Fruit fly (Drosophila melanogaster) whole organism, embryonic: ENCODE results near the gene CG14720.

ENCODE experiments used
- BtbVII ChIP-seq: fragments of 200-800 bp; sonication (Bioruptor generic); optimal IDR thresholded peaks from 3 replicates; lab custom pipeline; 2017; ENCODE audit warnings: missing biosample characterization, mild to moderate bottlenecking, missing genetic modification characterization
- CG10267 ChIP-seq: fragments of 200-800 bp; sonication (Bioruptor generic); optimal IDR thresholded peaks from 2 replicates; lab custom pipeline; 2018; ENCODE audit warnings: missing biosample characterization, mild to moderate bottlenecking, missing genetic modification characterization, moderate library complexity
- CG11560 ChIP-seq: fragments of 200-800 bp; sonication (Bioruptor generic); IDR thresholded peaks from 3 replicates; pipeline ENCODE4 v1.3.6; 2022; ENCODE audit warnings: missing biosample characterization, missing genetic modification characterization
- CG12391 ChIP-seq: fragments of 200-800 bp; sonication (Bioruptor generic); optimal IDR thresholded peaks from 3 replicates; lab custom pipeline; 2018; ENCODE audit warnings: missing biosample characterization, mild to moderate bottlenecking, missing genetic modification characterization, moderate library complexity
- CG16779 ChIP-seq: fragments of 200-800 bp; sonication (Bioruptor generic); IDR thresholded peaks from 2 replicates; pipeline ENCODE4 v1.3.6; 2022; ENCODE audit warnings: missing biosample characterization, missing genetic modification characterization
- CG16815 ChIP-seq: fragments of 200-800 bp; sonication (Bioruptor generic); optimal IDR thresholded peaks from 3 replicates; lab custom pipeline; 2017; ENCODE audit warnings: missing biosample characterization, mild to moderate bottlenecking, missing genetic modification characterization
- CG18619 ChIP-seq: fragments of 200-800 bp; sonication (Bioruptor generic); optimal IDR thresholded peaks from 3 replicates; lab custom pipeline; 2017; ENCODE audit warnings: missing biosample characterization, mild to moderate bottlenecking, missing genetic modification characterization
- CG3065 ChIP-seq: fragments of 200-800 bp; sonication (Bioruptor generic); optimal IDR thresholded peaks from 2 replicates; lab custom pipeline; 2016; ENCODE audit warnings: missing biosample characterization, missing genetic modification characterization
- CG34376 ChIP-seq: fragments of 200-800 bp; sonication (Bioruptor generic); optimal IDR thresholded peaks from 2 replicates; lab custom pipeline; 2018; ENCODE audit warnings: missing biosample characterization, mild to moderate bottlenecking, missing genetic modification characterization
- CG3995 ChIP-seq: fragments of 200-800 bp; sonication (Bioruptor generic); optimal IDR thresholded peaks from 3 replicates; lab custom pipeline; 2016; ENCODE audit warnings: missing biosample characterization, missing genetic modification characterization
- CG7556 ChIP-seq: fragments of 200-800 bp; sonication (Bioruptor generic); optimal IDR thresholded peaks from 2 replicates; lab custom pipeline; 2017; ENCODE audit warnings: missing biosample characterization, mild to moderate bottlenecking, missing genetic modification characterization
- CG7987 ChIP-seq: fragments of 200-800 bp; sonication (Bioruptor generic); optimal IDR thresholded peaks from 2 replicates; lab custom pipeline; 2018; ENCODE audit warnings: missing biosample characterization, mild to moderate bottlenecking, missing genetic modification characterization, moderate library complexity
- CG8924 ChIP-seq: fragments of 200-800 bp; optimal IDR thresholded peaks from 3 replicates; lab custom pipeline; 2019; ENCODE audit warnings: missing biosample characterization, mild to moderate bottlenecking, missing genetic modification characterization, moderate library complexity
- CG9876 ChIP-seq: fragments of 200-800 bp; sonication (Bioruptor generic); optimal IDR thresholded peaks from 2 replicates; lab custom pipeline; 2016; ENCODE audit warnings: missing biosample characterization, missing genetic modification characterization
- D ChIP-seq, 2 experiments: fragments of 200-800 bp in 1 of 2; fragments of >200 bp in 1 of 2; sonication (Bioruptor generic) in 1 of 2; optimal IDR thresholded peaks; 2 replicates in 1 of 2; 3 replicates in 1 of 2; lab custom pipeline; 2017; ENCODE audit warnings: mild to moderate bottlenecking in 1 of 2, missing biosample characterization in 1 of 2, missing genetic modification characterization in 1 of 2, missing genetic modification reagents in 1 of 2
- Dek ChIP-seq: fragments of 200-800 bp; sonication (Bioruptor generic); optimal IDR thresholded peaks from 3 replicates; lab custom pipeline; 2019; ENCODE audit warnings: missing biosample characterization, mild to moderate bottlenecking, missing genetic modification characterization, moderate library complexity
- GATAe ChIP-seq: fragments of 200-800 bp; sonication (Bioruptor generic); conservative IDR thresholded peaks from 2 replicates; pipeline ENCODE4 v1.3.6; 2022; ENCODE audit warnings: missing biosample characterization, missing genetic modification characterization
- HmgZ ChIP-seq: fragments of 200-800 bp; sonication (Bioruptor generic); optimal IDR thresholded peaks from 2 replicates; lab custom pipeline; 2018; ENCODE audit warnings: missing biosample characterization, mild to moderate bottlenecking, missing genetic modification characterization
- Med ChIP-seq: fragments of 200-800 bp; sonication (Bioruptor generic); peaks from one replicate; lab custom pipeline; 2016; ENCODE audit warnings: missing biosample characterization, missing genetic modification characterization, mild to moderate bottlenecking, inconsistent platforms, moderate library complexity
- Meics ChIP-seq: fragments of 200-800 bp; sonication (Bioruptor generic); optimal IDR thresholded peaks from 2 replicates; lab custom pipeline; 2017; ENCODE audit warnings: missing biosample characterization, mild to moderate bottlenecking, missing genetic modification characterization
- Nf-YB ChIP-seq: fragments of 200-800 bp; sonication (Bioruptor generic); optimal IDR thresholded peaks from 3 replicates; lab custom pipeline; 2019; ENCODE audit warnings: missing biosample characterization, mild to moderate bottlenecking, missing genetic modification characterization, moderate library complexity
- Nf-YC ChIP-seq: fragments of 200-800 bp; optimal IDR thresholded peaks from 3 replicates; lab custom pipeline; 2019; ENCODE audit warnings: missing biosample characterization, mild to moderate bottlenecking, missing genetic modification characterization, moderate library complexity
- Ravus ChIP-seq: fragments of 200-800 bp; sonication (Bioruptor generic); IDR thresholded peaks from 2 replicates; pipeline ENCODE4 v1.3.6; 2022; ENCODE audit warnings: missing biosample characterization, missing genetic modification characterization
- Sox102F ChIP-seq: fragments of 200-800 bp; sonication (Bioruptor generic); optimal IDR thresholded peaks from 2 replicates; lab custom pipeline; 2018; ENCODE audit warnings: missing biosample characterization, mild to moderate bottlenecking, missing genetic modification characterization, moderate library complexity
- ac ChIP-seq: fragments of 200-800 bp; sonication (Bioruptor generic); optimal IDR thresholded peaks from 3 replicates; lab custom pipeline; 2017; ENCODE audit warnings: missing biosample characterization, mild to moderate bottlenecking, missing genetic modification characterization
- aop ChIP-seq: fragments of 200-800 bp; sonication (Bioruptor generic); IDR thresholded peaks from 2 replicates; pipeline ENCODE4 v1.3.6; 2022; ENCODE audit warnings: missing biosample characterization, missing genetic modification characterization
- dmrt99B ChIP-seq: fragments of 200-800 bp; sonication (Bioruptor generic); optimal IDR thresholded peaks from 2 replicates; lab custom pipeline; 2018; ENCODE audit warnings: missing biosample characterization, mild to moderate bottlenecking, missing genetic modification characterization, moderate library complexity
- ewg ChIP-seq: fragments of 200-800 bp; sonication (Bioruptor generic); optimal IDR thresholded peaks from 3 replicates; lab custom pipeline; 2017; ENCODE audit warnings: mild to moderate bottlenecking, missing biosample characterization, missing genetic modification reagents, missing genetic modification characterization
- exex ChIP-seq: fragments of 200-800 bp; sonication (Bioruptor generic); optimal IDR thresholded peaks from 4 replicates; lab custom pipeline; 2018; ENCODE audit warnings: missing biosample characterization, mild to moderate bottlenecking, missing genetic modification characterization, moderate library complexity
- gsb-n ChIP-seq: fragments of 200-800 bp; sonication (Bioruptor generic); optimal IDR thresholded peaks from 3 replicates; lab custom pipeline; 2018; ENCODE audit warnings: missing biosample characterization, mild to moderate bottlenecking, missing genetic modification characterization
- h ChIP-seq: fragments of >200 bp; optimal IDR thresholded peaks from 2 replicates; lab custom pipeline; 2017
- her ChIP-seq: fragments of 200-800 bp; sonication (Bioruptor generic); optimal IDR thresholded peaks from 2 replicates; lab custom pipeline; 2016; ENCODE audit warnings: missing biosample characterization, missing genetic modification characterization
- lab ChIP-seq: fragments of 200-800 bp; sonication (Bioruptor generic); optimal IDR thresholded peaks from 3 replicates; lab custom pipeline; 2017; ENCODE audit warnings: missing biosample characterization, missing genetic modification characterization, mild to moderate bottlenecking, moderate library complexity, missing genetic modification reagents
- mirr ChIP-seq: fragments of 200-800 bp; sonication (Bioruptor generic); optimal IDR thresholded peaks from 3 replicates; lab custom pipeline; 2018; ENCODE audit warnings: missing biosample characterization, mild to moderate bottlenecking, missing genetic modification characterization
- nerfin-1 ChIP-seq: fragments of 200-800 bp; sonication (Bioruptor generic); optimal IDR thresholded peaks from 3 replicates; lab custom pipeline; 2019; ENCODE audit warnings: missing biosample characterization, mild to moderate bottlenecking, missing genetic modification characterization, moderate library complexity
- nom ChIP-seq: fragments of 200-800 bp; sonication (Bioruptor generic); optimal IDR thresholded peaks from 2 replicates; lab custom pipeline; 2017; ENCODE audit warnings: missing biosample characterization, missing genetic modification characterization, mild to moderate bottlenecking, moderate library complexity, missing genetic modification reagents
- oc ChIP-seq: fragments of 200-800 bp; sonication (Bioruptor generic); optimal IDR thresholded peaks from 2 replicates; lab custom pipeline; 2018; ENCODE audit warnings: missing biosample characterization, mild to moderate bottlenecking, missing genetic modification characterization, moderate library complexity
- phol ChIP-seq: fragments of 200-800 bp; sonication (Bioruptor generic); optimal IDR thresholded peaks from 3 replicates; lab custom pipeline; 2018; ENCODE audit warnings: missing biosample characterization, mild to moderate bottlenecking, missing genetic modification characterization, moderate library complexity
- pros ChIP-seq: fragments of 200-800 bp; sonication (Bioruptor generic); optimal IDR thresholded peaks from 3 replicates; lab custom pipeline; 2019; ENCODE audit warnings: missing biosample characterization, mild to moderate bottlenecking, missing genetic modification characterization, moderate library complexity
- psq ChIP-seq: fragments of 200-800 bp; sonication (Bioruptor generic); optimal IDR thresholded peaks from 2 replicates; lab custom pipeline; 2017; ENCODE audit warnings: missing biosample characterization, missing genetic modification characterization
- scrt ChIP-seq: fragments of 200-800 bp; sonication (Bioruptor generic); optimal IDR thresholded peaks from 2 replicates; lab custom pipeline; 2018; ENCODE audit warnings: missing biosample characterization, mild to moderate bottlenecking, missing genetic modification characterization, moderate library complexity
- sd ChIP-seq: fragments of 200-800 bp; sonication (Bioruptor generic); optimal IDR thresholded peaks from 3 replicates; lab custom pipeline; 2018; ENCODE audit warnings: missing biosample characterization, mild to moderate bottlenecking, missing genetic modification characterization, moderate library complexity
- sens ChIP-seq: fragments of 200-800 bp; sonication (Bioruptor generic); peaks from one replicate; lab custom pipeline; 2016; ENCODE audit warnings: missing biosample characterization, missing genetic modification characterization
- tll ChIP-seq, 2 experiments: fragments of 200-800 bp in 1 of 2; fragments of >200 bp in 1 of 2; sonication (Bioruptor generic) in 1 of 2; optimal IDR thresholded peaks; 2 replicates each; lab custom pipeline; 2017 to 2019; ENCODE audit warnings: missing biosample characterization in 2 of 2, missing genetic modification characterization in 2 of 2, mild to moderate bottlenecking in 1 of 2, moderate library complexity in 1 of 2

CG14720 gene

dm6 chr3R:11691747-11692146 is 19.7 kb upstream of the CG14720 start, which contains the start of gene CG18765:
TSS of gene CG18765 (minus strand) at chr3R:11691799.
- TF ChIP-seq CG18619 (GFP tag; lab: Kevin White, UChicago) (no peak), CG3995 (GFP tag; lab: Kevin White, UChicago) (no peak), aop (GFP tag; lab: Robert Waterston, UW) (no peak), exex (peak; percentile 79), CG3065 (GFP tag; lab: Kevin White, UChicago) (no peak), CG10267 (tag; lab: Kevin White, UChicago) (no peak), sens (GFP tag; lab: Kevin White, UChicago) (peak; percentile 14), CG11560 (tag; lab: Robert Waterston, UW) (no peak), nom (GFP tag; lab: Kevin White, UChicago) (no peak), psq (no peak), sd (peak; percentile 32), CG16779 (no peak), mirr (GFP tag; lab: Kevin White, UChicago) (peak; percentile 49), CG34376 (GFP tag; lab: Kevin White, UChicago) (peak; percentile 59)

DNA sequence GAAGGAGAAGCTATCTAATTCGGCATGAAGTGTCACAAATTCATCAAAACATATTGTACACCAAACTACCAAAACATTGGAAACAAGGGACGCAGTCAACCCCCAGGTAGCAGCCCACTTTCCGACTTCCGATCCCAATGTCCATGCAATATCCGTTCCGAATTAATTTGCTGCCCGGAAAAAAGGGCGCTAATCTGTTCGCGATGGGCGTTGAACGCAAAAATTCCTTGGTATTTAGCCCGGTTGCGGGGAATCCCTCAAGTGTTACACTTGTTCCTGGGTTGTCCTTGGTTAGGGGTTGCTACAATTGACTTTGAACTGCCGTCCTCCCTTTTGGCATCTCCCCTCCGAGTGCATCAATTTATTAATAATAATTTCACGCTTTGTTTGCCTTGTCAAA is 19.0 kb upstream of the CG14720 start:
- TF ChIP-seq oc (tag; lab: Kevin White, UChicago) (peak; percentile 27), sd (peak; percentile 6), CG7987 (GFP tag; lab: Kevin White, UChicago) (no peak), BtbVII (GFP tag; lab: Kevin White, UChicago) (no peak), nerfin-1 (peak; percentile 94), her (no peak), pros (GFP tag; lab: Kevin White, UChicago) (peak; percentile 72), Meics (GFP tag; lab: Kevin White, UChicago) (no peak), h (no peak), gsb-n (tag; lab: Kevin White, UChicago) (peak; percentile 89), ac (GFP tag; lab: Kevin White, UChicago) (no peak), sens (GFP tag; lab: Kevin White, UChicago) (peak; percentile 54)

- TF ChIP-seq Med (GFP tag; lab: Kevin White, UChicago) (peak; percentile 1), CG12391 (tag; lab: Kevin White, UChicago) (peak; percentile 39), lab (peak; percentile 9), dmrt99B (no peak), CG8924 (tag; lab: Kevin White, UChicago) (peak; percentile 12), tll (GFP tag; optimal IDR thresholded peaks at IDR 0.05; lab: Kevin White, UChicago) (peak in 1 of 2 experiments; percentile 26), CG16815 (GFP tag; lab: Kevin White, UChicago) (no peak), sens (GFP tag; lab: Kevin White, UChicago) (peak; percentile 59), Ravus (GFP tag; lab: Robert Waterston, UW) (no peak), Nf-YC (peak; percentile 93), Meics (GFP tag; lab: Kevin White, UChicago) (peak; percentile 0), Sox102F (GFP tag; lab: Kevin White, UChicago) (peak; percentile 15), CG7556 (GFP tag; lab: Kevin White, UChicago) (peak; percentile 2), GATAe (GFP tag; lab: Robert Waterston, UW) (no peak), CG9876 (GFP tag; lab: Kevin White, UChicago) (no peak), scrt (peak; percentile 93), Dek (tag; lab: Kevin White, UChicago) (peak; percentile 13), Nf-YB (GFP tag; lab: Kevin White, UChicago) (peak; percentile 92), ewg (GFP tag; lab: Kevin White, UChicago) (peak; percentile 40), HmgZ (tag; lab: Kevin White, UChicago) (no peak), nerfin-1 (peak; percentile 40), phol (peak; percentile 25), D (optimal IDR thresholded peaks at IDR 0.05; lab: Kevin White, UChicago) (peak; percentile 1), D (GFP tag; optimal IDR thresholded peaks at IDR 0.05; lab: Kevin White, UChicago) (no peak)
These were observed 16.9 kb upstream of the CG14720 start, which contains the start of gene Fer3 for dm6 chr3R:11694311-11695305. TSS of gene Fer3 (minus strand) at chr3R:11694311.
